Worm (Caenorhabditis elegans) whole organism, L4/young adult: ENCODE data around the gene Y66H1A.5.

Experiments used
- W03F9.2 ChIP-seq: fragments of 150-350 bp; optimal IDR thresholded peaks from 2 replicates; lab custom pipeline; 2014; ENCODE audit warnings: missing biosample characterization, missing genetic modification characterization
- dao-5 ChIP-seq: sonication (generic microtip); optimal IDR thresholded peaks from 2 replicates; lab custom pipeline; 2016; ENCODE audit warnings: missing genotype, missing genetic modification characterization, moderate library complexity, missing compliant biosample characterization
- him-1 ChIP-seq: sonication (generic microtip); optimal IDR thresholded peaks from 2 replicates; lab custom pipeline; 2016; ENCODE audit warnings: missing genotype, missing genetic modification reagents, missing genetic modification characterization, missing compliant biosample characterization

DNA sequence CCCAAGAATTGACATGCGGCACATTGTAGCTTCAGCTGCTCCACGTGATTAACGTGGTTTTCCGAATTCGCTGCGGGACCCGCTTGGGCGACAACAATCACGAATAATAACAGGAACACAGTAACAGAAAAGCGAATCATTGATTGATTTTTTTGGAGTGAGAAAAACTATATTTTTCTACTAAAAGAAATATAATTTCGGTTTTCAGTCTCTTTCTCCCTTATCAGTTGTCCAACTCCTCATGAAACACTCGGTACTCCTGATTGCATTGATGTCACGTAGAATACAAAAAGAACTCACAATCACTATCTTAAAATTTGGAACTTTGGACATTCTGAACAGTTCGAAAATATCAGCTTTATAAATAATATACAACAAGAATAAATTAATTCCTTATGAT, at the start of gene Y66H1A.5:
- TF ChIP-seq him-1 (no peak), dao-5 (tag; lab: Kevin White, UChicago) (no peak), W03F9.2 (tag; lab: Kevin White, UChicago) (no peak)
